Worm (Caenorhabditis elegans) whole organism, young adult: ENCODE results near the gene cyp-35A5.

Experiments used
- C06A6.2 ChIP-seq: fragments of 200-800 bp; sonication (Bioruptor generic); conservative IDR thresholded peaks from 2 replicates; pipeline ENCODE4 v1.3.6; 2022; ENCODE audit warnings: missing genetic modification characterization, missing compliant biosample characterization
- Y67H2A.10 ChIP-seq: fragments of 200-800 bp; sonication (Bioruptor generic); conservative IDR thresholded peaks from 2 replicates; pipeline ENCODE4 v1.3.6; 2022; ENCODE audit warnings: missing genetic modification reagents, missing genetic modification characterization, missing compliant biosample characterization
- efl-1 ChIP-seq: fragments of 150-350 bp; optimal IDR thresholded peaks from 2 replicates; lab custom pipeline; 2014; ENCODE audit warnings: missing biosample characterization, missing genetic modification reagents, missing genetic modification characterization
- lin-35 ChIP-seq, 3 experiments: fragments of 150-350 bp in 2 of 3; sonication (generic microtip) in 1 of 3; optimal IDR thresholded peaks; 2 replicates each; lab custom pipeline; 2014 to 2018; ENCODE audit warnings: missing biosample characterization in 3 of 3, missing genetic modification characterization in 3 of 3, missing genetic modification reagents in 3 of 3
- lin-40 ChIP-seq: sonication (generic microtip); optimal IDR thresholded peaks from 2 replicates; lab custom pipeline; 2016; ENCODE audit warnings: missing genetic modification characterization, mild to moderate bottlenecking, missing compliant biosample characterization, missing genotype, missing genetic modification reagents
- ztf-18 ChIP-seq: sonication (generic microtip); optimal IDR thresholded peaks from 2 replicates; lab custom pipeline; 2016; ENCODE audit warnings: missing genotype, mild to moderate bottlenecking, missing genetic modification characterization, missing compliant biosample characterization

DNA sequence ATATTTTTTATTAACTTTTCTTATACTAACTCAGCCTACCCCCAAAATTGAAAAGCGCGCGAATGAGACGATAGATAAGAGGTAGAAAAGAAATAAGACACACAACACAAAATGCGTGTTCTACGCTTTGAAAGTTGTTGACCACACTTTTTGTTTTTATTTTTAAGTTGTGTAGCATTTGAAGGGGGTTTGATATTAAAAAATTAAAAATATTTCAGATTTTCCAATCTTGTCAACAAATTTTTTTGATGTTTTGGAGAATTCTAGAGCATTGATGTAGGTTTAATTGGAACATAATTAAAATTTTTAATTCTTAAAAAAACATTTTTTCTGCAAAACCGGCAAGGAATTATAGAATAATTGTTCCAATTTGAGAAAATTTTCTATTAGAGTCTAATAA lies 25.1 kb downstream of the cyp-35A5 start, which contains the start of gene cyp-34A6:
- no peak for TF ChIP-seq lin-40
- TF ChIP-seq ztf-18: no peak
- TF ChIP-seq Y67H2A.10: no peak
- TF ChIP-seq lin-35 (GFP tag; optimal IDR thresholded peaks at IDR 0.05; lab: Kevin White, UChicago): no peak
- no peak for TF ChIP-seq C06A6.2 (GFP tag; lab: Robert Waterston, UW)
- TF ChIP-seq efl-1 (GFP tag; lab: Kevin White, UChicago): no peak
